Fruit fly (Drosophila melanogaster) whole organism, embryonic: ENCODE results near the gene SNRPG.

ENCODE experiments used
- Atf-2 ChIP-seq: fragments of 200-800 bp; sonication (Bioruptor generic); optimal IDR thresholded peaks from 2 replicates; lab custom pipeline; 2016; ENCODE audit warnings: missing biosample characterization, missing genetic modification characterization
- Awh ChIP-seq: fragments of 200-800 bp; sonication (Bioruptor generic); IDR thresholded peaks from 2 replicates; pipeline ENCODE4, ENCODE4 v1.3.6; 2022; ENCODE audit warnings: missing biosample characterization, missing genetic modification characterization
- B-H1 ChIP-seq: fragments of 200-800 bp; sonication (Bioruptor generic); IDR thresholded peaks from 3 replicates; pipeline ENCODE4 v1.3.6; 2022; ENCODE audit warnings: missing biosample characterization, missing genetic modification characterization
- CG10462 ChIP-seq: fragments of 200-800 bp; sonication (Bioruptor generic); optimal IDR thresholded peaks from 2 replicates; lab custom pipeline; 2016; ENCODE audit warnings: missing biosample characterization, missing genetic modification characterization
- CG10543 ChIP-seq: fragments of 200-800 bp; sonication (Bioruptor generic); optimal IDR thresholded peaks from 3 replicates; lab custom pipeline; 2017; ENCODE audit warnings: missing biosample characterization, mild to moderate bottlenecking, missing genetic modification characterization, moderate library complexity
- CG11398 ChIP-seq: fragments of 200-800 bp; sonication (Bioruptor generic); optimal IDR thresholded peaks from 2 replicates; lab custom pipeline; 2016; ENCODE audit warnings: missing biosample characterization, missing genetic modification characterization
- CG12659 ChIP-seq: fragments of 200-800 bp; sonication (Bioruptor generic); optimal IDR thresholded peaks from 3 replicates; lab custom pipeline; 2017; ENCODE audit warnings: mild to moderate bottlenecking, missing biosample characterization, missing genetic modification reagents, missing genetic modification characterization
- CG15011 ChIP-seq: fragments of 200-800 bp; sonication (Bioruptor generic); optimal IDR thresholded peaks from 3 replicates; lab custom pipeline; 2018; ENCODE audit warnings: missing biosample characterization, mild to moderate bottlenecking, missing genetic modification characterization
- CG15601 ChIP-seq: fragments of 200-800 bp; sonication (Bioruptor generic); optimal IDR thresholded peaks from 3 replicates; lab custom pipeline; 2019; ENCODE audit warnings: missing biosample characterization, mild to moderate bottlenecking, missing genetic modification characterization, moderate library complexity
- CG18011 ChIP-seq: fragments of 200-800 bp; sonication (Bioruptor generic); optimal IDR thresholded peaks from 2 replicates; lab custom pipeline; 2017; ENCODE audit warnings: missing biosample characterization, missing genetic modification characterization, mild to moderate bottlenecking, moderate library complexity, missing genotype
- CG18599 ChIP-seq: fragments of 200-800 bp; sonication (Bioruptor generic); optimal IDR thresholded peaks from 3 replicates; lab custom pipeline; 2017; ENCODE audit warnings: missing biosample characterization, missing genetic modification characterization, mild to moderate bottlenecking, moderate library complexity, missing genetic modification reagents
- CG2116 ChIP-seq: fragments of 200-800 bp; sonication (Bioruptor generic); optimal IDR thresholded peaks from 3 replicates; lab custom pipeline; 2018; ENCODE audit warnings: missing biosample characterization, mild to moderate bottlenecking, missing genetic modification characterization
- CG30431 ChIP-seq: fragments of 200-800 bp; sonication (Bioruptor generic); optimal IDR thresholded peaks from 2 replicates; lab custom pipeline; 2017; ENCODE audit warnings: missing biosample characterization, missing genetic modification characterization
- CG31388 ChIP-seq: fragments of 200-800 bp; sonication (Bioruptor generic); optimal IDR thresholded peaks from 2 replicates; lab custom pipeline; 2016; ENCODE audit warnings: missing biosample characterization, missing genetic modification characterization
- CG31441 ChIP-seq: fragments of 200-800 bp; sonication (Bioruptor generic); IDR thresholded peaks from 2 replicates; pipeline ENCODE4 v1.3.6; 2022; ENCODE audit warnings: missing biosample characterization, missing genetic modification characterization
- CG6689 ChIP-seq: fragments of 200-800 bp; sonication (Bioruptor generic); IDR thresholded peaks from 2 replicates; pipeline ENCODE4 v1.3.6; 2022; ENCODE audit warnings: missing biosample characterization, missing genetic modification characterization
- CG7745 ChIP-seq: fragments of 200-800 bp; sonication (Bioruptor generic); optimal IDR thresholded peaks from 2 replicates; lab custom pipeline; 2018; ENCODE audit warnings: missing biosample characterization, mild to moderate bottlenecking, missing genetic modification characterization, moderate library complexity
- CG9437 ChIP-seq: fragments of 200-800 bp; sonication (Bioruptor generic); optimal IDR thresholded peaks from 2 replicates; lab custom pipeline; 2018; ENCODE audit warnings: missing biosample characterization, mild to moderate bottlenecking, missing genetic modification characterization
- CG9727 ChIP-seq: fragments of 200-800 bp; sonication (Bioruptor generic); optimal IDR thresholded peaks from 3 replicates; lab custom pipeline; 2017; ENCODE audit warnings: missing biosample characterization, mild to moderate bottlenecking, missing genetic modification characterization
- CHES-1-like ChIP-seq: fragments of 200-800 bp; sonication (Bioruptor generic); optimal IDR thresholded peaks from 2 replicates; lab custom pipeline; 2016; ENCODE audit warnings: missing biosample characterization, missing genetic modification characterization
- D19A ChIP-seq: fragments of 200-800 bp; optimal IDR thresholded peaks from 3 replicates; lab custom pipeline; 2019; ENCODE audit warnings: missing biosample characterization, mild to moderate bottlenecking, missing genetic modification characterization, moderate library complexity
- E2f2 ChIP-seq: fragments of 200-800 bp; sonication (Bioruptor generic); IDR thresholded peaks from 2 replicates; pipeline ENCODE4 v1.3.6; 2022; ENCODE audit warnings: missing biosample characterization, missing genetic modification characterization
- Med ChIP-seq: fragments of 200-800 bp; sonication (Bioruptor generic); peaks from one replicate; lab custom pipeline; 2016; ENCODE audit warnings: missing biosample characterization, missing genetic modification characterization, mild to moderate bottlenecking, inconsistent platforms, moderate library complexity
- Oaz ChIP-seq: fragments of 200-800 bp; sonication (Bioruptor generic); IDR thresholded peaks from 2 replicates; pipeline ENCODE4 v1.3.6; 2022; ENCODE audit warnings: missing biosample characterization, missing genetic modification characterization
- Optix ChIP-seq: fragments of 200-800 bp; sonication (Bioruptor generic); IDR thresholded peaks from 3 replicates; pipeline ENCODE4 v1.3.6; 2022; ENCODE audit warnings: missing biosample characterization, missing genetic modification characterization
- Sry-δ ChIP-seq: fragments of 200-800 bp; sonication (Bioruptor generic); optimal IDR thresholded peaks from 2 replicates; lab custom pipeline; 2016; ENCODE audit warnings: missing biosample characterization, missing genetic modification characterization
- Ssrp ChIP-seq: fragments of 200-800 bp; sonication (Bioruptor generic); optimal IDR thresholded peaks from 2 replicates; lab custom pipeline; 2018; ENCODE audit warnings: missing biosample characterization, mild to moderate bottlenecking, missing genetic modification characterization, moderate library complexity
- Trl ChIP-seq, 3 experiments: fragments of >200 bp in 2 of 3; fragments of 200-800 bp in 1 of 3; sonication (Bioruptor generic) in 1 of 3; optimal IDR thresholded peaks; 2 replicates in 1 of 3; 3 replicates in 2 of 3; lab custom pipeline; 2016 to 2017; ENCODE audit warnings: missing biosample characterization in 1 of 3, missing genetic modification characterization in 1 of 3
- ac ChIP-seq: fragments of 200-800 bp; sonication (Bioruptor generic); optimal IDR thresholded peaks from 3 replicates; lab custom pipeline; 2017; ENCODE audit warnings: missing biosample characterization, mild to moderate bottlenecking, missing genetic modification characterization
- az2 ChIP-seq: fragments of 200-800 bp; sonication (Bioruptor generic); optimal IDR thresholded peaks from 3 replicates; lab custom pipeline; 2016; ENCODE audit warnings: missing biosample characterization, missing genetic modification characterization
- btn ChIP-seq: fragments of 200-800 bp; sonication (Bioruptor generic); optimal IDR thresholded peaks from 2 replicates; lab custom pipeline; 2016; ENCODE audit warnings: missing biosample characterization, missing genetic modification characterization
- caup ChIP-seq: fragments of 200-800 bp; sonication (Bioruptor generic); optimal IDR thresholded peaks from 3 replicates; lab custom pipeline; 2017; ENCODE audit warnings: missing biosample characterization, mild to moderate bottlenecking, missing genetic modification characterization, moderate library complexity; ENCODE audit not compliant: severe bottlenecking
- cg ChIP-seq: fragments of 200-800 bp; sonication (Bioruptor generic); optimal IDR thresholded peaks from 3 replicates; lab custom pipeline; 2019; ENCODE audit warnings: missing biosample characterization, mild to moderate bottlenecking, missing genetic modification characterization, moderate library complexity
- chinmo ChIP-seq: fragments of 200-800 bp; sonication (Bioruptor generic); IDR thresholded peaks from 4 replicates; pipeline ENCODE4 v1.3.6; 2022; ENCODE audit warnings: missing biosample characterization, missing genetic modification characterization; ENCODE audit not compliant: partially characterized antibody
- crp ChIP-seq, 2 experiments: fragments of 200-800 bp; sonication (Bioruptor generic); optimal IDR thresholded peaks; 2 replicates in 1 of 2; 3 replicates in 1 of 2; lab custom pipeline; 2017; ENCODE audit warnings: missing biosample characterization in 2 of 2, missing genetic modification characterization in 2 of 2, mild to moderate bottlenecking in 1 of 2, moderate library complexity in 1 of 2
- ewg ChIP-seq: fragments of 200-800 bp; sonication (Bioruptor generic); optimal IDR thresholded peaks from 3 replicates; lab custom pipeline; 2017; ENCODE audit warnings: mild to moderate bottlenecking, missing biosample characterization, missing genetic modification reagents, missing genetic modification characterization
- fru ChIP-seq: fragments of >200 bp; optimal IDR thresholded peaks from 2 replicates; lab custom pipeline; 2017
- gem ChIP-seq: fragments of 200-800 bp; sonication (Bioruptor generic); optimal IDR thresholded peaks from 2 replicates; lab custom pipeline; 2019; ENCODE audit warnings: missing biosample characterization, mild to moderate bottlenecking, missing genetic modification characterization, moderate library complexity
- hb ChIP-seq: fragments of 200-800 bp; sonication (Bioruptor generic); IDR thresholded peaks from 3 replicates; pipeline ENCODE4 v1.3.6; 2022; ENCODE audit warnings: missing biosample characterization, missing genetic modification characterization; ENCODE audit not compliant: partially characterized antibody
- her ChIP-seq: fragments of 200-800 bp; sonication (Bioruptor generic); optimal IDR thresholded peaks from 2 replicates; lab custom pipeline; 2016; ENCODE audit warnings: missing biosample characterization, missing genetic modification characterization
- kay ChIP-seq: fragments of 200-800 bp; sonication (Bioruptor generic); optimal IDR thresholded peaks from 2 replicates; lab custom pipeline; 2016; ENCODE audit warnings: missing biosample characterization, missing genetic modification characterization
- ken ChIP-seq: fragments of 200-800 bp; sonication (Bioruptor generic); IDR thresholded peaks from 3 replicates; pipeline ENCODE4 v1.3.6; 2022; ENCODE audit warnings: missing biosample characterization, missing genetic modification characterization
- ro ChIP-seq: fragments of 200-800 bp; sonication (Bioruptor generic); IDR thresholded peaks from 2 replicates; pipeline ENCODE4 v1.3.6; 2022; ENCODE audit warnings: missing biosample characterization, missing genetic modification characterization
- sens ChIP-seq: fragments of 200-800 bp; sonication (Bioruptor generic); peaks from one replicate; lab custom pipeline; 2016; ENCODE audit warnings: missing biosample characterization, missing genetic modification characterization
- slbo ChIP-seq: fragments of 200-800 bp; sonication (Bioruptor generic); IDR thresholded peaks from 2 replicates; pipeline ENCODE4 v1.3.6; 2022; ENCODE audit warnings: missing biosample characterization, missing genetic modification characterization
- stwl ChIP-seq: fragments of 200-800 bp; sonication (Bioruptor generic); optimal IDR thresholded peaks from 3 replicates; lab custom pipeline; 2018; ENCODE audit warnings: missing biosample characterization, mild to moderate bottlenecking, missing genetic modification characterization, moderate library complexity
- toy ChIP-seq: fragments of 200-800 bp; sonication (Bioruptor generic); IDR thresholded peaks from 2 replicates; pipeline ENCODE4 v1.3.6; 2022; ENCODE audit warnings: missing biosample characterization, missing genetic modification characterization
- trh ChIP-seq: fragments of 200-800 bp; sonication (Bioruptor generic); optimal IDR thresholded peaks from 2 replicates; lab custom pipeline; 2016; ENCODE audit warnings: missing biosample characterization, missing genetic modification characterization
- wdn ChIP-seq: fragments of 200-800 bp; sonication (Bioruptor generic); IDR thresholded peaks from 2 replicates; pipeline ENCODE4 v1.3.6; 2022; ENCODE audit warnings: missing biosample characterization, missing genetic modification characterization
- zf30C ChIP-seq: fragments of 200-800 bp; sonication (Bioruptor generic); optimal IDR thresholded peaks from 3 replicates; lab custom pipeline; 2018; ENCODE audit warnings: missing biosample characterization, mild to moderate bottlenecking, missing genetic modification characterization

SNRPG gene

DNA sequence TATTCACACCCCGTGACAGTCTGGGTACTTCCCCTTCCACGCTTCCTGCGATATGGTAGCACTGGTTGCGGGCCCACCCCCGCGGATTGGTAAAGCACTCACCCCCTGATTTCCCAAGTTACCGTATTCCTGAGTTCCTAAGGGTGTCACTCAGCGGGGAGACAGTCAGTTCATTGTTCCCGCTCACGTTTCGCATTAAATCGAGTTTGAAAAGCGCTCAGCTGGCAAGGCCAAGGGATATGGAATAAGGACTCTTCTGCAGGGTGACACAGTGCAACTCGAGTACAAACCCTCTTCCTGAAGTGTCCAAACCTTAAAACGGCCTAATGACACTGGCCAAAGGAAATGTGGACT, 47.9 kb upstream of the SNRPG start (continued):
- TF ChIP-seq ewg (GFP tag; lab: Kevin White, UChicago) (no peak), CG31388 (GFP tag; lab: Kevin White, UChicago) (no peak), CG10543 (GFP tag; lab: Kevin White, UChicago) (no peak), Atf-2 (no peak), ken (GFP tag; lab: Robert Waterston, UW) (no peak), btn (GFP tag; lab: Kevin White, UChicago) (no peak), CG30431 (GFP tag; lab: Kevin White, UChicago) (no peak), kay (no peak), fru (lab: Kevin White, UChicago) (no peak), CHES-1-like (GFP tag; lab: Kevin White, UChicago) (no peak), CG12659 (GFP tag; lab: Kevin White, UChicago) (no peak), CG11398 (no peak), Optix (GFP tag; lab: Robert Waterston, UW) (no peak), az2 (no peak), Oaz (GFP tag; lab: Robert Waterston, UW) (no peak), B-H1 (GFP tag; lab: Robert Waterston, UW) (no peak), slbo (GFP tag; lab: Robert Waterston, UW) (no peak), E2f2 (0 out of 2 replicates have a peak, but pooled peaks have one; percentile 9), CG7745 (tag; lab: Kevin White, UChicago) (no peak), caup (GFP tag; lab: Kevin White, UChicago) (no peak), her (GFP tag; lab: Kevin White, UChicago) (no peak), CG31441 (no peak), CG15601 (no peak)
- TF ChIP-seq, all 482 proteins: peak for 6

DNA sequence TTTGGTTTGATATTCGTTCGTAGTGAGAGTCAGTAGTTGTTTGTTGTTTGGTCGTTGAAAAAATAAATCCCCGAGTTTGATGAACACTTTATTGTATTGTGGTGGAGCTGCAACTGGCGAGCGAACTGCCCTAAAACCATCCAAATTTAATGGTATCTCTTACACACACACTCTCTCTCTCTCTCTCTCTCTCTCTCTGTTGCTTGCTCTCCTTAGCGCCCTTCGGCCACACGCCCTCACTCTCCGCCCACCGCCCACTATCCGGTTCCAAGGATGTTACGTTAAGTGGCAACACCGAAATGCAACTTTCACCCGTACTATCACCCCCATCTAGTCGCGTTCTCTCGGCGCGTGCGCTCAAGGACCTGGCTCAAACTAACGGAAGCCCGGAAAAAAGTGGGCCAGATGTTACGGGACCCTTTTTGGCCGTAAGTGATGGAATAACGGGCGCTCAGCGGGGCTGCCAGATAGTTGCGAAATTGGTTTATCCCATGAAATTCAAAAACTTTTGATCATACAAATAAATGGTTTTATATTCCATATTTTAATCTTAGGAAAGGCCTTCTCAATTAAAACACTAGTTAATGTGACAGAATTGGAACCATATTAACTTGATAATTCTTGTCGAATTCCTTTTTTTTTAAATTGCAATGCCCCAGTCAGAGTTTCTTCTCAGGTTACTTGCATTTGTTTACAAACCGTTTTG, 47.3 kb upstream of the SNRPG start:
- TF ChIP-seq Ssrp (no peak), D19A (tag; lab: Kevin White, UChicago) (peak; percentile 9), toy (no peak), cg (no peak), Awh (GFP tag; lab: Robert Waterston, UW) (no peak), CG15011 (no peak), ac (GFP tag; lab: Kevin White, UChicago) (no peak), CG18011 (GFP tag; lab: Kevin White, UChicago) (no peak), Med (GFP tag; lab: Kevin White, UChicago) (peak; percentile 36), Trl (optimal IDR thresholded peaks at IDR 0.05; lab: Kevin White, UChicago) (peak; percentile 56 to 79), Trl (GFP tag; optimal IDR thresholded peaks at IDR 0.05; lab: Kevin White, UChicago) (no peak), wdn (GFP tag; lab: Robert Waterston, UW) (no peak), crp (GFP tag; optimal IDR thresholded peaks at IDR 0.05; lab: Kevin White, UChicago) (no peak), Sry-δ (GFP tag; lab: Kevin White, UChicago) (peak; percentile 15), CG2116 (GFP tag; lab: Kevin White, UChicago) (no peak), zf30C (no peak), CG9727 (GFP tag; lab: Kevin White, UChicago) (peak; percentile 15), trh (GFP tag; lab: Kevin White, UChicago) (no peak), CG10462 (GFP tag; lab: Kevin White, UChicago) (no peak), chinmo (0 out of 4 replicates have a peak, but pooled peaks have one; percentile 25), sens (GFP tag; lab: Kevin White, UChicago) (peak; percentile 78), ro (GFP tag; lab: Robert Waterston, UW) (no peak), hb (GFP tag; lab: Robert Waterston, UW) (no peak), gem (tag; lab: Kevin White, UChicago) (peak; percentile 7), CG18599 (peak; percentile 38), CG6689 (0 out of 2 replicates have a peak, but pooled peaks have one; percentile 8), stwl (tag; lab: Kevin White, UChicago) (no peak), CG9437 (GFP tag; lab: Kevin White, UChicago) (peak; percentile 15), CG12659 (GFP tag; lab: Kevin White, UChicago) (peak; percentile 2)
